Fruit fly (Drosophila melanogaster): ENCODE measurements around the gene Npc1a.
A peak's percentile ranks its signal among the peaks of the same experiment; 100 is the strongest.

Npc1a gene

DNA sequence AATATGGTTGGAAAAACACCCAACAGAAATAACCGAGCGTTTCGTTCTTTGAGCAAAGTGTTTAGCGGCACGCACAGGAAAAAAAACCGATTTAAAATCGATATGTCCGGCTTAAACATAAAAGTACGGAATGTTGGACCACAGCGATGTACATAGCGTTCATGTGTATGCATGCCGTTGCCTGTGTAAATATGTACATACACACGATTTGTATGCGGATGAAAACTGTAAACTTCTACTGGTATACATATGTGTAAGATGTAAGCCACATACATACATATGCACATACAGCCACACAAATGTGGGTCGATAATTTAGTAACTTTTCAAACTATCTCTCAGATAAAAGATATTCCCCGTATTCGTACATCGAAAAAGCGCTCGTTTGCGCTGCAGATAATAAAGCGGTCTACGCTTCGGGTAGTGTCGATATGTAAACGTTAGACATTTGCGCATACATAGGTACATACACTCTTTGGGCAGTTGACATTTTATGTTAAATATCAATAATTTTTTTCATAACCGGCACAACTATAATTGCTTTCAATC lies 28.7 kb upstream of the Npc1a start (continued):
- no peak for TF ChIP-seq CG18011 (GFP tag; optimal IDR thresholded peaks at IDR 0.05)
- TF ChIP-seq CG17359 (tag; optimal IDR thresholded peaks at IDR 0.05) = peak; percentile 34
- TF ChIP-seq D (optimal IDR thresholded peaks at IDR 0.05) = no peak
- TF ChIP-seq D (GFP tag; optimal IDR thresholded peaks at IDR 0.05) = peak; percentile 57
- TF ChIP-seq CG6683 (GFP tag; optimal IDR thresholded peaks at IDR 0.05) = peak; percentile 19
- peak; percentile 60 for TF ChIP-seq BtbVII (GFP tag; optimal IDR thresholded peaks at IDR 0.05)
- TF ChIP-seq nerfin-2 (GFP tag; IDR thresholded peaks at IDR 0.05; ENCODE audit: partially characterized antibody) = no peak
- no peak for TF ChIP-seq otp (GFP tag; IDR thresholded peaks at IDR 0.05)
- TF ChIP-seq odd (GFP tag; optimal IDR thresholded peaks at IDR 0.05) = peak; percentile 11
- no peak for TF ChIP-seq CG12155 (GFP tag; optimal IDR thresholded peaks at IDR 0.05)
- no peak for TF ChIP-seq pho (GFP tag; optimal IDR thresholded peaks at IDR 0.05)
- no peak for TF ChIP-seq CG10979 (tag; optimal IDR thresholded peaks at IDR 0.05)
- no peak for TF ChIP-seq cwo (GFP tag; optimal IDR thresholded peaks at IDR 0.05)
- TF ChIP-seq fd96Cb (tag; optimal IDR thresholded peaks at IDR 0.05) = no peak
- TF ChIP-seq fd102C (GFP tag; optimal IDR thresholded peaks at IDR 0.05) = peak; percentile 46
- peak; percentile 1 for TF ChIP-seq CG12659 (GFP tag; optimal IDR thresholded peaks at IDR 0.05)
- no peak for TF ChIP-seq tna (GFP tag; IDR thresholded peaks at IDR 0.05; ENCODE audit: partially characterized antibody)
- peak; percentile 49 for TF ChIP-seq Fer1 (GFP tag; optimal IDR thresholded peaks at IDR 0.05)
- TF ChIP-seq nau (GFP tag; optimal IDR thresholded peaks at IDR 0.05) = peak; percentile 3
- TF ChIP-seq knrl (GFP tag; IDR thresholded peaks at IDR 0.05; ENCODE audit: partially characterized antibody) = no peak
- TF ChIP-seq CG8290 (GFP tag; optimal IDR thresholded peaks at IDR 0.05) = peak; percentile 15
- TF ChIP-seq CG8290 (tag; optimal IDR thresholded peaks at IDR 0.05) = peak in 1 of 2 experiments; percentile 73
- TF ChIP-seq eve (GFP tag; optimal IDR thresholded peaks at IDR 0.05) = peak in 1 of 2 experiments; percentile 91
- no peak for TF ChIP-seq dpn (GFP tag; optimal IDR thresholded peaks at IDR 0.05)
- TF ChIP-seq peb (GFP tag; IDR thresholded peaks at IDR 0.05) = peak; percentile 33; the same call in 1 of the 2 replicates
- TF ChIP-seq CG10462 (GFP tag; optimal IDR thresholded peaks at IDR 0.05) = no peak
- no peak for TF ChIP-seq ewg (GFP tag; optimal IDR thresholded peaks at IDR 0.05)
- TF ChIP-seq CG33557 (GFP tag; optimal IDR thresholded peaks at IDR 0.05) = peak; percentile 87
- no peak for TF ChIP-seq CG8388 (GFP tag; optimal IDR thresholded peaks at IDR 0.05)
- no peak for TF ChIP-seq dysf (GFP tag; IDR thresholded peaks at IDR 0.05)
- no peak for TF ChIP-seq Ravus (GFP tag; IDR thresholded peaks at IDR 0.05)
- peak; percentile 11 for TF ChIP-seq CG6254 (GFP tag; optimal IDR thresholded peaks at IDR 0.05)
- peak; percentile 91 for TF ChIP-seq nerfin-1 (tag; optimal IDR thresholded peaks at IDR 0.05)
- TF ChIP-seq aop (GFP tag; IDR thresholded peaks at IDR 0.05) = no peak
- TF ChIP-seq CG34422 (GFP tag; IDR thresholded peaks at IDR 0.05) = 0 out of 3 replicates have a peak, but pooled peaks have one; percentile 39
- TF ChIP-seq CG13424 (tag; optimal IDR thresholded peaks at IDR 0.05) = peak; percentile 34
- peak; percentile 35 for TF ChIP-seq Neu2 (GFP tag; optimal IDR thresholded peaks at IDR 0.05; ENCODE audit: borderline replicate concordance)
- TF ChIP-seq oc (tag; optimal IDR thresholded peaks at IDR 0.05) = no peak
- TF ChIP-seq nmo (GFP tag; optimal IDR thresholded peaks at IDR 0.05) = no peak
- TF ChIP-seq ro (GFP tag; IDR thresholded peaks at IDR 0.05) = no peak
- TF ChIP-seq gsb-n (tag; optimal IDR thresholded peaks at IDR 0.05) = no peak
- TF ChIP-seq CG11456 (GFP tag; IDR thresholded peaks at IDR 0.05) = no peak
- no peak for TF ChIP-seq dati (GFP tag; IDR thresholded peaks at IDR 0.05)
- TF ChIP-seq gcm2 (GFP tag; optimal IDR thresholded peaks at IDR 0.05) = no peak
- TF ChIP-seq grn (GFP tag; optimal IDR thresholded peaks at IDR 0.05) = peak; percentile 20
- TF ChIP-seq ATbp (GFP tag; optimal IDR thresholded peaks at IDR 0.05) = no peak
- peak; percentile 61; the same call in 1 of the 2 replicates for TF ChIP-seq CG1024 (GFP tag; IDR thresholded peaks at IDR 0.05)
- no peak for TF ChIP-seq TFAM (GFP tag; optimal IDR thresholded peaks at IDR 0.05)
- TF ChIP-seq CG17612 (GFP tag; IDR thresholded peaks at IDR 0.05) = no peak
- TF ChIP-seq fd64A (GFP tag; optimal IDR thresholded peaks at IDR 0.05) = peak; percentile 75
